Fruit fly (Drosophila melanogaster) whole organism, prepupa: ENCODE data around the gene CG5644.

Source experiments
- CG6808 ChIP-seq: fragments of 200-800 bp; sonication (Bioruptor generic); optimal IDR thresholded peaks from 3 replicates; lab custom pipeline; 2017; ENCODE audit warnings: missing biosample characterization, missing genetic modification characterization, mild to moderate bottlenecking, moderate library complexity, missing genetic modification reagents
- CG8319 ChIP-seq: fragments of 200-800 bp; sonication (Bioruptor generic); optimal IDR thresholded peaks from 3 replicates; lab custom pipeline; 2016; ENCODE audit warnings: missing biosample characterization, missing genetic modification characterization
- Eip75B ChIP-seq: fragments of 200-800 bp; sonication (Bioruptor generic); optimal IDR thresholded peaks from 3 replicates; lab custom pipeline; 2016; ENCODE audit warnings: missing biosample characterization, missing genetic modification characterization
- Eip78C ChIP-seq: fragments of 200-800 bp; sonication (Bioruptor generic); peaks from one replicate; lab custom pipeline; 2016; ENCODE audit warnings: missing biosample characterization, missing genetic modification characterization
- Hr38 ChIP-seq: sonication (Bioruptor generic); optimal IDR thresholded peaks from 2 replicates; lab custom pipeline; 2016; ENCODE audit warnings: missing biosample characterization, missing genetic modification characterization
- dsx ChIP-seq: fragments of 200-800 bp; optimal IDR thresholded peaks from 3 replicates; lab custom pipeline; 2019; ENCODE audit warnings: missing biosample characterization, mild to moderate bottlenecking, missing genetic modification characterization, moderate library complexity; ENCODE audit not compliant: poor library complexity, severe bottlenecking

dm6 chr3L:8974478-8975477, 4.9 kb downstream of the CG5644 start, which contains the start of the genes pix and Srp68:
- TF ChIP-seq Eip75B (GFP tag; lab: Kevin White, UChicago) (no peak), dsx (no peak), CG6808 (GFP tag; lab: Kevin White, UChicago) (no peak), Hr38 (no peak), Eip78C (GFP tag; lab: Kevin White, UChicago) (no peak), CG8319 (GFP tag; lab: Kevin White, UChicago) (no peak)
